Worm (Caenorhabditis elegans) whole organism, L3 larva: ENCODE data around the gene gldi-5.
A peak's percentile ranks its signal among the peaks of the same experiment; 100 is the strongest.

Experiments
- ZK546.5 ChIP-seq: sonication (generic microtip); optimal IDR thresholded peaks from 2 replicates; lab custom pipeline; 2017; ENCODE audit warnings: missing biosample characterization, missing genetic modification characterization
- ama-1 ChIP-seq: fragments of 150-350 bp; optimal IDR thresholded peaks from 2 replicates; lab custom pipeline; 2018
- ceh-16 ChIP-seq: sonication (generic microtip); optimal IDR thresholded peaks from 2 replicates; lab custom pipeline; 2017; ENCODE audit warnings: missing biosample characterization, missing genetic modification characterization
- ceh-28 ChIP-seq: fragments of 150-350 bp; optimal IDR thresholded peaks from 2 replicates; lab custom pipeline; 2014; ENCODE audit warnings: missing biosample characterization, missing genetic modification reagents, missing genetic modification characterization
- ceh-82 ChIP-seq: fragments of 150-350 bp; optimal IDR thresholded peaks from 2 replicates; lab custom pipeline; 2014; ENCODE audit warnings: missing biosample characterization, missing genetic modification characterization
- daf-12 ChIP-seq: fragments of 150-350 bp; optimal IDR thresholded peaks from 2 replicates; lab custom pipeline; 2014; ENCODE audit warnings: missing biosample characterization, missing genetic modification reagents, missing genetic modification characterization
- egl-5 ChIP-seq: fragments of 150-350 bp; optimal IDR thresholded peaks from 2 replicates; lab custom pipeline; 2017; ENCODE audit warnings: missing biosample characterization, missing genetic modification reagents, missing genetic modification characterization, inconsistent platforms
- elt-1 ChIP-seq: fragments of 150-350 bp; optimal IDR thresholded peaks from 2 replicates; lab custom pipeline; 2014; ENCODE audit warnings: missing biosample characterization, missing genetic modification characterization
- elt-3 ChIP-seq, 3 experiments: fragments of 150-350 bp in 1 of 3; sonication (generic microtip) in 2 of 3; optimal IDR thresholded peaks; 2 replicates in 2 of 3; 4 replicates in 1 of 3; lab custom pipeline; 2014 to 2017; ENCODE audit warnings: missing biosample characterization in 3 of 3, missing genetic modification characterization in 3 of 3
- eor-1 ChIP-seq, 2 experiments: fragments of 150-350 bp; optimal IDR thresholded peaks; 2 replicates each; lab custom pipeline; 2014 to 2018; ENCODE audit warnings: missing biosample characterization in 2 of 2, missing genetic modification characterization in 2 of 2
- fkh-10 ChIP-seq: sonication (generic microtip); optimal IDR thresholded peaks from 2 replicates; lab custom pipeline; 2017; ENCODE audit warnings: missing biosample characterization, missing genetic modification reagents, missing genetic modification characterization
- fkh-2 ChIP-seq: fragments of 150-350 bp; optimal IDR thresholded peaks from 2 replicates; lab custom pipeline; 2014; ENCODE audit warnings: missing biosample characterization, missing genetic modification reagents, missing genetic modification characterization
- fos-1 ChIP-seq: fragments of 150-350 bp; optimal IDR thresholded peaks from 2 replicates; lab custom pipeline; 2014; ENCODE audit warnings: missing biosample characterization, missing genetic modification characterization
- hmg-11 ChIP-seq: sonication (generic microtip); optimal IDR thresholded peaks from 2 replicates; lab custom pipeline; 2016; ENCODE audit warnings: missing genetic modification characterization, missing compliant biosample characterization
- jun-1 ChIP-seq: fragments of 150-350 bp; optimal IDR thresholded peaks from 2 replicates; lab custom pipeline; 2014; ENCODE audit warnings: missing biosample characterization, missing genetic modification reagents, missing genetic modification characterization
- lin-15B ChIP-seq: fragments of 150-350 bp; optimal IDR thresholded peaks from 2 replicates; lab custom pipeline; 2014; ENCODE audit warnings: missing biosample characterization, missing genetic modification characterization
- lin-39 ChIP-seq: fragments of 150-350 bp; optimal IDR thresholded peaks from 2 replicates; lab custom pipeline; 2018; ENCODE audit warnings: missing biosample characterization, missing genetic modification reagents, missing genetic modification characterization
- lsy-12 ChIP-seq: sonication (generic microtip); optimal IDR thresholded peaks from 2 replicates; lab custom pipeline; 2016; ENCODE audit warnings: mild to moderate bottlenecking, missing genetic modification characterization, missing compliant biosample characterization
- mdl-1 ChIP-seq: fragments of 150-350 bp; optimal IDR thresholded peaks from 2 replicates; lab custom pipeline; 2014; ENCODE audit warnings: missing biosample characterization, missing genetic modification characterization
- mml-1 ChIP-seq: fragments of 150-350 bp; sonication (generic microtip); optimal IDR thresholded peaks from 3 replicates; lab custom pipeline; 2014; ENCODE audit warnings: missing biosample characterization, missing genetic modification characterization
- nfya-1 ChIP-seq: sonication (generic microtip); optimal IDR thresholded peaks from 2 replicates; lab custom pipeline; 2017; ENCODE audit warnings: missing genetic modification characterization, mild to moderate bottlenecking, missing compliant biosample characterization, antibody characterized with exemption, moderate library complexity; ENCODE audit not compliant: insufficient read depth
- nhr-11 ChIP-seq: fragments of 150-350 bp; optimal IDR thresholded peaks from 2 replicates; lab custom pipeline; 2014; ENCODE audit warnings: missing biosample characterization, missing genetic modification characterization
- nhr-12 ChIP-seq: fragments of 150-350 bp; optimal IDR thresholded peaks from 2 replicates; lab custom pipeline; 2014; ENCODE audit warnings: missing biosample characterization, missing genetic modification characterization
- nhr-23 ChIP-seq: fragments of 150-350 bp; optimal IDR thresholded peaks from 2 replicates; lab custom pipeline; 2014; ENCODE audit warnings: missing biosample characterization, missing genetic modification reagents, missing genetic modification characterization
- nhr-25 ChIP-seq: sonication (generic microtip); optimal IDR thresholded peaks from 2 replicates; lab custom pipeline; 2017; ENCODE audit warnings: missing biosample characterization, missing genetic modification characterization
- nhr-43 ChIP-seq: sonication (generic microtip); optimal IDR thresholded peaks from 2 replicates; lab custom pipeline; 2016; ENCODE audit warnings: mild to moderate bottlenecking, missing genetic modification characterization, missing compliant biosample characterization; ENCODE audit not compliant: poor library complexity, severe bottlenecking
- nhr-67 ChIP-seq: fragments of 150-350 bp; optimal IDR thresholded peaks from 2 replicates; lab custom pipeline; 2014; ENCODE audit warnings: missing biosample characterization, missing genetic modification characterization
- nhr-76 ChIP-seq: fragments of 150-350 bp; sonication (generic microtip); optimal IDR thresholded peaks from 5 replicates; lab custom pipeline; 2014; ENCODE audit warnings: missing biosample characterization, missing genetic modification characterization
- pha-4 ChIP-seq: fragments of 150-350 bp; optimal IDR thresholded peaks from 2 replicates; lab custom pipeline; 2014; ENCODE audit warnings: missing biosample characterization, missing genetic modification reagents, missing genetic modification characterization
- pqm-1 ChIP-seq: fragments of 150-350 bp; optimal IDR thresholded peaks from 2 replicates; lab custom pipeline; 2017; ENCODE audit warnings: missing biosample characterization, missing genetic modification characterization, inconsistent platforms
- sea-2 ChIP-seq: fragments of 150-350 bp; sonication (generic microtip); optimal IDR thresholded peaks from 4 replicates; lab custom pipeline; 2014; ENCODE audit warnings: missing biosample characterization, missing genetic modification reagents, missing genetic modification characterization
- skn-1 ChIP-seq: fragments of 150-350 bp; optimal IDR thresholded peaks from 2 replicates; lab custom pipeline; 2014; ENCODE audit warnings: missing biosample characterization, missing genetic modification characterization
- snpc-4 ChIP-seq: fragments of 150-350 bp; optimal IDR thresholded peaks from 2 replicates; lab custom pipeline; 2014; ENCODE audit warnings: missing biosample characterization, missing genetic modification characterization
- unc-39 ChIP-seq: sonication (generic microtip); optimal IDR thresholded peaks from 4 replicates; lab custom pipeline; 2017; ENCODE audit warnings: missing biosample characterization, missing genetic modification characterization
- unc-62 ChIP-seq: fragments of 150-350 bp; sonication (generic microtip); optimal IDR thresholded peaks from 4 replicates; lab custom pipeline; 2014; ENCODE audit warnings: missing biosample characterization, missing genetic modification reagents, missing genetic modification characterization
- ztf-4 ChIP-seq: fragments of 150-350 bp; optimal IDR thresholded peaks from 2 replicates; lab custom pipeline; 2014; ENCODE audit warnings: missing biosample characterization, missing genetic modification characterization

The gldi-5 gene

DNA sequence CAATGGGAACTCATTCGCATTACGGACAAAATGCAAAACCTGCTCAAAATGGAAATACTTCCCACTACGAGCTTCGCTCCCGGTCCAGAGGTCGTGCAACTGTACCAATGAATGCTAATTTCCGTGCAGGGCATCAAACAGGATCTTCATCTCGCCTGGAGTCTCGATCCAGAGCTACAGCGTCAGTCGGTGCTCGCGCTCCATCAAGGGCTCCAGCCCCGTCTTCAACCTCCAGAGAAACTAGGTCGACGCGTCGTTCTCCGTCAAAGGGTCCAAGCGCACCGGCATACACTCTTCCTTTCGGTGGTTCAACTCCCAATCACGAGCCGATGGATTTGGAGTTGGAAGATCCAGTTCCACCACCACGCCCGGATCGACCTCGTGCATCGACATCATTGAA, 11.4 kb upstream of the gldi-5 start:
- TF ChIP-seq nhr-76 (tag; lab: Kevin White, UChicago), result no peak

- TF ChIP-seq eor-1 (tag; optimal IDR thresholded peaks at IDR 0.05; lab: Kevin White, UChicago) (no peak), sea-2 (GFP tag; lab: Kevin White, UChicago) (no peak), nhr-43 (tag; lab: Kevin White, UChicago) (peak; percentile 50), ceh-82 (tag; lab: Kevin White, UChicago) (no peak)
These were observed 10.0 kb upstream of the gldi-5 start, which contains the start of gene F34D10.4 for ce11 chrIII:3736302-3736701. TSS of gene F34D10.4 (plus strand) at chrIII:3736602.

- TF ChIP-seq snpc-4 (no peak), daf-12 (no peak), pqm-1 (tag; lab: Kevin White, UChicago) (no peak), fos-1 (tag; lab: Kevin White, UChicago) (no peak), lsy-12 (no peak), nhr-11 (tag; lab: Kevin White, UChicago) (no peak), ceh-28 (tag; lab: Kevin White, UChicago) (no peak), skn-1 (tag; lab: Kevin White, UChicago) (no peak), nhr-12 (tag; lab: Kevin White, UChicago) (no peak), ceh-82 (tag; lab: Kevin White, UChicago) (no peak), jun-1 (no peak), nfya-1 (tag; lab: Kevin White, UChicago) (peak; percentile 13), ama-1 (lab: Kevin White, UChicago) (peak; percentile 78), ztf-4 (no peak)
These were observed 9.4 kb upstream of the gldi-5 start for ce11 chrIII:3735509-3736255.

ce11 chrIII:3734990-3735389, 8.7 kb upstream of the gldi-5 start, which contains the start of gene evl-18:
TSS of gene evl-18 (minus strand) at chrIII:3735039.
- TF ChIP-seq lin-39 (tag; lab: Kevin White, UChicago), result peak; percentile 13
- peak; percentile 18 for TF ChIP-seq pha-4 (tag; lab: Kevin White, UChicago)
- TF ChIP-seq nfya-1 (tag; lab: Kevin White, UChicago), result peak; percentile 27
- no peak for TF ChIP-seq ceh-16 (tag; lab: Kevin White, UChicago)
- no peak for TF ChIP-seq daf-12
- peak; percentile 50 for TF ChIP-seq lin-15B (tag; lab: Kevin White, UChicago)
- no peak for TF ChIP-seq ama-1 (lab: Kevin White, UChicago)
- TF ChIP-seq ZK546.5 (tag; lab: Kevin White, UChicago), result no peak

DNA sequence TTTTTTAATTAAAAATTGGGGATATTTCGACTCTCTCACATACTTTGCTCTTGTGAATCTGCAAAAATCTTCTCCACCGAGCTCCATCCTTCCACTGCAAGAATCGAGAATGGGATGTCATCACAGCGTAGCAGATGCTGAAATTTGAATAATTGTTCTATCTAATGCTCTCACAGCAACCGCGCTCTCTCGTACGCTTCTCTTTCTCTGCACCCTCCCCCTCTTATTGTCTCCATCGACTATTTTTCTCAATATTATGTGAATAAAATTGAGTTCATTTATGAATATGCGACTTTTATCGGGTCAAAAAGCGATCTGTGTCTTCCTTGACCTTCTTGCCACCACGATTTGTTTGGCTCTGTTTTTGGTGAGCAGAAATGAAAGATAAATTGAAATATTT, 7.7 kb upstream of the gldi-5 start, which contains the start of gene F34D10.3:
Gene F34D10.3, plus strand, starts transcription at position 249 of the 400 bp plus-strand sequence.
- peak; percentile 1 for TF ChIP-seq lin-39 (tag; lab: Kevin White, UChicago)
- TF ChIP-seq nfya-1 (tag; lab: Kevin White, UChicago), result peak; percentile 28
- peak; percentile 6 for TF ChIP-seq hmg-11 (tag; lab: Kevin White, UChicago)
- TF ChIP-seq snpc-4, result no peak
- TF ChIP-seq, all 47 proteins: peak for 3

ce11 chrIII:3730475-3730874, 4.2 kb upstream of the gldi-5 start, which contains the start of gene F34D10.8:
TSS of gene F34D10.8 (plus strand) at chrIII:3730775.
- TF ChIP-seq mml-1 (tag; lab: Kevin White, UChicago) (no peak), ztf-4 (no peak), fos-1 (tag; lab: Kevin White, UChicago) (no peak), lsy-12 (no peak), elt-1 (tag; lab: Kevin White, UChicago) (no peak), unc-39 (tag; lab: Kevin White, UChicago) (no peak), nhr-23 (tag; lab: Kevin White, UChicago) (no peak), nhr-67 (no peak), fkh-2 (tag; lab: Kevin White, UChicago) (no peak), skn-1 (tag; lab: Kevin White, UChicago) (no peak), elt-3 (tag; optimal IDR thresholded peaks at IDR 0.05; lab: Kevin White, UChicago) (no peak), egl-5 (tag; lab: Kevin White, UChicago) (no peak), nhr-25 (tag; lab: Kevin White, UChicago) (no peak), fkh-10 (GFP tag; lab: Kevin White, UChicago) (no peak), snpc-4 (no peak), mdl-1 (no peak), unc-62 (GFP tag; lab: Kevin White, UChicago) (no peak), nhr-76 (tag; lab: Kevin White, UChicago) (no peak)
